Worm (Caenorhabditis elegans) whole organism, L4 larva: ENCODE measurements around the gene srx-135.

ENCODE experiments used
- aha-1 ChIP-seq: fragments of 150-350 bp; peaks from one replicate; lab custom pipeline; 2014; ENCODE audit warnings: missing biosample characterization, missing genetic modification characterization
- dpl-1 ChIP-seq: fragments of 150-350 bp; optimal IDR thresholded peaks from 2 replicates; lab custom pipeline; 2014; ENCODE audit warnings: missing biosample characterization, missing genetic modification reagents, missing genetic modification characterization
- nhr-25 ChIP-seq: sonication (generic microtip); optimal IDR thresholded peaks from 2 replicates; lab custom pipeline; 2017; ENCODE audit warnings: missing genetic modification characterization, mild to moderate bottlenecking, missing compliant biosample characterization, antibody characterized with exemption, moderate library complexity, borderline replicate concordance; ENCODE audit not compliant: insufficient read depth
- unc-62 ChIP-seq, 3 experiments: fragments of 150-350 bp in 1 of 3; sonication (generic microtip); optimal IDR thresholded peaks in 2 of 3; peaks in 1 of 3; 1 replicate in 1 of 3; 2 replicates in 2 of 3; lab custom pipeline; 2014 to 2017; ENCODE audit warnings: missing biosample characterization in 3 of 3, missing genetic modification characterization in 3 of 3, missing genetic modification reagents in 3 of 3, missing genotype in 1 of 3
- zip-2 ChIP-seq: fragments of 150-350 bp; optimal IDR thresholded peaks from 2 replicates; lab custom pipeline; 2014; ENCODE audit warnings: missing biosample characterization, missing genetic modification characterization
- ztf-7 ChIP-seq: fragments of 150-350 bp; optimal IDR thresholded peaks from 2 replicates; lab custom pipeline; 2014; ENCODE audit warnings: missing biosample characterization, missing genetic modification characterization

srx-135 gene

DNA sequence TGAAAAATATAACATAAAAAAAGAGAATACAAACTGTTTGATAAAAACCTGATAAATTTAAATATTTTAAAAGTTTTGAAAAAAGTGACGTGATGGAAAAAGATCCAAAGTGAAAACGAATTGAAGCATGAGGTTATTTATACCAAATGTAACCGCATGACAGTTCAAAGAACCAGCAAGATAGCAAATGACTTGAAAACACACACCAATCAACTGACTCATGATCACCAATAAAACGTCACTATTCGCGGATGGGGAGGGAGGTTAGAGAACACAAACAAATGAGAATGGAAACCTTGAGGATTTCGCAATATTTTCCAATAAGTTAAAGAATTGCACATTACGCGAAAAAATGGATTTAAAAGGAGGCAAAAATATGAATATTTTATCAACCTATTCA is 50.4 kb downstream of the srx-135 start, which contains the start of gene C06B3.7 (continued):
- TF ChIP-seq nhr-25 = peak; percentile 52
- TF ChIP-seq zip-2 (tag; lab: Kevin White, UChicago) = peak; percentile 83
- TF ChIP-seq dpl-1 (GFP tag; lab: Kevin White, UChicago) = peak; percentile 52
- peak; percentile 49 for TF ChIP-seq ztf-7 (tag; lab: Kevin White, UChicago)
- TF ChIP-seq unc-62 (GFP tag; optimal IDR thresholded peaks at IDR 0.05 in 1 of 2; lab: Kevin White, UChicago) = peak in 1 of 2 experiments; percentile 98
- no peak for TF ChIP-seq unc-62 (tag; optimal IDR thresholded peaks at IDR 0.05; lab: Kevin White, UChicago)
- TF ChIP-seq aha-1 = peak; percentile 99
